Fruit fly (Drosophila melanogaster) whole organism, embryonic: ENCODE data around the gene Ttc26.

ENCODE experiments used
- CG1792 ChIP-seq: fragments of 200-800 bp; sonication (Bioruptor generic); optimal IDR thresholded peaks from 2 replicates; lab custom pipeline; 2016; ENCODE audit warnings: missing biosample characterization, missing genetic modification characterization
- Dip2 ChIP-seq: fragments of 200-800 bp; sonication (Bioruptor generic); IDR thresholded peaks from 2 replicates; pipeline ENCODE4 v1.3.6; 2022; ENCODE audit warnings: missing biosample characterization, missing genetic modification characterization
- Drgx ChIP-seq: fragments of 200-800 bp; sonication (Bioruptor generic); IDR thresholded peaks from 2 replicates; pipeline ENCODE4 v1.3.6; 2022; ENCODE audit warnings: missing biosample characterization, missing genetic modification characterization
- Fer3 ChIP-seq: fragments of 200-800 bp; sonication (Bioruptor generic); optimal IDR thresholded peaks from 2 replicates; lab custom pipeline; 2018; ENCODE audit warnings: missing biosample characterization, mild to moderate bottlenecking, missing genetic modification characterization, moderate library complexity
- bcd ChIP-seq: fragments of 200-800 bp; sonication (Bioruptor generic); optimal IDR thresholded peaks from 2 replicates; lab custom pipeline; 2017; ENCODE audit warnings: missing biosample characterization, mild to moderate bottlenecking, missing genetic modification characterization
- fru ChIP-seq: fragments of >200 bp; optimal IDR thresholded peaks from 2 replicates; lab custom pipeline; 2017
- tap ChIP-seq: fragments of 200-800 bp; optimal IDR thresholded peaks from 3 replicates; lab custom pipeline; 2019; ENCODE audit warnings: missing biosample characterization, mild to moderate bottlenecking, missing genetic modification characterization, moderate library complexity

dm6 chr3R:15784298-15784697, 10.1 kb downstream of the Ttc26 start:
- TF ChIP-seq Fer3 (tag; lab: Kevin White, UChicago) (peak; percentile 1), CG1792 (GFP tag; lab: Kevin White, UChicago) (no peak), tap (tag; lab: Kevin White, UChicago) (no peak), fru (no peak), bcd (GFP tag; lab: Kevin White, UChicago) (no peak), Drgx (no peak), Dip2 (GFP tag; lab: Robert Waterston, UW) (no peak)
